Fruit fly (Drosophila melanogaster) whole organism, embryonic: ENCODE results near the gene CG10970.

Source experiments
- Aef1 ChIP-seq: fragments of 200-800 bp; sonication (Bioruptor generic); IDR thresholded peaks from 3 replicates; pipeline ENCODE4 v1.3.6; 2022; ENCODE audit warnings: missing biosample characterization, missing genetic modification characterization
- Atf3 ChIP-seq: fragments of 200-800 bp; sonication (Bioruptor generic); optimal IDR thresholded peaks from 3 replicates; lab custom pipeline; 2016; ENCODE audit warnings: missing biosample characterization, missing genetic modification characterization
- Awh ChIP-seq: fragments of 200-800 bp; sonication (Bioruptor generic); IDR thresholded peaks from 2 replicates; pipeline ENCODE4, ENCODE4 v1.3.6; 2022; ENCODE audit warnings: missing biosample characterization, missing genetic modification characterization
- Bgb ChIP-seq: fragments of 200-800 bp; sonication (Bioruptor generic); IDR thresholded peaks from 2 replicates; pipeline ENCODE4 v1.3.6; 2022; ENCODE audit warnings: missing biosample characterization, missing genetic modification characterization; ENCODE audit not compliant: partially characterized antibody
- Blimp-1 ChIP-seq: fragments of 200-800 bp; sonication (Bioruptor generic); optimal IDR thresholded peaks from 3 replicates; lab custom pipeline; 2018; ENCODE audit warnings: missing biosample characterization, missing genetic modification characterization, mild to moderate bottlenecking, moderate library complexity, missing genetic modification reagents
- BtbVII ChIP-seq: fragments of 200-800 bp; sonication (Bioruptor generic); optimal IDR thresholded peaks from 3 replicates; lab custom pipeline; 2017; ENCODE audit warnings: missing biosample characterization, mild to moderate bottlenecking, missing genetic modification characterization
- CG11504 ChIP-seq: fragments of 200-800 bp; sonication (Bioruptor generic); optimal IDR thresholded peaks from 3 replicates; lab custom pipeline; 2019; ENCODE audit warnings: missing biosample characterization, mild to moderate bottlenecking, missing genetic modification characterization, moderate library complexity
- CG13123 ChIP-seq: fragments of 200-800 bp; sonication (Bioruptor generic); optimal IDR thresholded peaks from 2 replicates; lab custom pipeline; 2016; ENCODE audit warnings: missing biosample characterization, missing genetic modification characterization
- CG13424 ChIP-seq: fragments of 200-800 bp; sonication (Bioruptor generic); optimal IDR thresholded peaks from 2 replicates; lab custom pipeline; 2019; ENCODE audit warnings: missing biosample characterization, mild to moderate bottlenecking, missing genetic modification characterization, moderate library complexity
- CG15269 ChIP-seq: fragments of 200-800 bp; sonication (Bioruptor generic); optimal IDR thresholded peaks from 2 replicates; lab custom pipeline; 2018; ENCODE audit warnings: missing biosample characterization, mild to moderate bottlenecking, missing genetic modification characterization, moderate library complexity
- CG1529 ChIP-seq: fragments of 200-800 bp; sonication (Bioruptor generic); optimal IDR thresholded peaks from 3 replicates; lab custom pipeline; 2018; ENCODE audit warnings: missing biosample characterization, missing genetic modification characterization
- CG15601 ChIP-seq: fragments of 200-800 bp; sonication (Bioruptor generic); optimal IDR thresholded peaks from 3 replicates; lab custom pipeline; 2019; ENCODE audit warnings: missing biosample characterization, mild to moderate bottlenecking, missing genetic modification characterization, moderate library complexity
- CG1647 ChIP-seq: fragments of 200-800 bp; sonication (Bioruptor generic); optimal IDR thresholded peaks from 3 replicates; lab custom pipeline; 2016; ENCODE audit warnings: missing biosample characterization, missing genetic modification characterization
- CG17361 ChIP-seq: fragments of 200-800 bp; sonication (Bioruptor generic); IDR thresholded peaks from 3 replicates; pipeline ENCODE4 v1.3.6; 2022; ENCODE audit warnings: missing biosample characterization, missing genetic modification characterization
- CG17385 ChIP-seq: fragments of 200-800 bp; sonication (Bioruptor generic); optimal IDR thresholded peaks from 3 replicates; lab custom pipeline; 2018; ENCODE audit warnings: missing biosample characterization, mild to moderate bottlenecking, missing genetic modification characterization
- CG2678 ChIP-seq: fragments of 200-800 bp; sonication (Bioruptor generic); optimal IDR thresholded peaks from 3 replicates; lab custom pipeline; 2019; ENCODE audit warnings: missing biosample characterization, mild to moderate bottlenecking, missing genetic modification characterization, moderate library complexity
- CG30020 ChIP-seq: fragments of 200-800 bp; optimal IDR thresholded peaks from 2 replicates; lab custom pipeline; 2019; ENCODE audit warnings: missing biosample characterization, mild to moderate bottlenecking, missing genetic modification characterization, moderate library complexity
- CG30403 ChIP-seq: fragments of 200-800 bp; sonication (Bioruptor generic); optimal IDR thresholded peaks from 3 replicates; lab custom pipeline; 2016; ENCODE audit warnings: missing biosample characterization, missing genetic modification characterization
- CG4617 ChIP-seq: fragments of 200-800 bp; sonication (Bioruptor generic); optimal IDR thresholded peaks from 3 replicates; lab custom pipeline; 2016; ENCODE audit warnings: missing biosample characterization, missing genetic modification characterization, borderline replicate concordance
- CG5953 ChIP-seq: fragments of 200-800 bp; sonication (Bioruptor generic); IDR thresholded peaks from 2 replicates; pipeline ENCODE4 v1.3.6; 2022; ENCODE audit warnings: missing biosample characterization, missing genetic modification characterization
- CG7556 ChIP-seq: fragments of 200-800 bp; sonication (Bioruptor generic); optimal IDR thresholded peaks from 2 replicates; lab custom pipeline; 2017; ENCODE audit warnings: missing biosample characterization, mild to moderate bottlenecking, missing genetic modification characterization
- CG8478 ChIP-seq: fragments of >200 bp; optimal IDR thresholded peaks from 2 replicates; lab custom pipeline; 2018
- CoRest ChIP-seq: fragments of 200-800 bp; sonication (Bioruptor generic); optimal IDR thresholded peaks from 3 replicates; lab custom pipeline; 2018; ENCODE audit warnings: missing biosample characterization, mild to moderate bottlenecking, missing genetic modification characterization, moderate library complexity
- D ChIP-seq, 2 experiments: fragments of 200-800 bp in 1 of 2; fragments of >200 bp in 1 of 2; sonication (Bioruptor generic) in 1 of 2; optimal IDR thresholded peaks; 2 replicates in 1 of 2; 3 replicates in 1 of 2; lab custom pipeline; 2017; ENCODE audit warnings: mild to moderate bottlenecking in 1 of 2, missing biosample characterization in 1 of 2, missing genetic modification characterization in 1 of 2, missing genetic modification reagents in 1 of 2
- Drgx ChIP-seq: fragments of 200-800 bp; sonication (Bioruptor generic); IDR thresholded peaks from 2 replicates; pipeline ENCODE4 v1.3.6; 2022; ENCODE audit warnings: missing biosample characterization, missing genetic modification characterization
- H15 ChIP-seq: fragments of 200-800 bp; sonication (Bioruptor generic); IDR thresholded peaks from 3 replicates; pipeline ENCODE4 v1.3.6; 2022; ENCODE audit warnings: missing biosample characterization, missing genetic modification characterization
- HLH3B ChIP-seq: fragments of 200-800 bp; sonication (Bioruptor generic); IDR thresholded peaks from 2 replicates; pipeline ENCODE4 v1.3.6; 2022; ENCODE audit warnings: missing biosample characterization, missing genetic modification characterization
- HLH54F ChIP-seq: fragments of 200-800 bp; sonication (Bioruptor generic); optimal IDR thresholded peaks from 3 replicates; lab custom pipeline; 2016; ENCODE audit warnings: missing biosample characterization, missing genetic modification characterization
- Hr39 ChIP-seq: fragments of >200 bp; optimal IDR thresholded peaks from 2 replicates; lab custom pipeline; 2017
- Med ChIP-seq: fragments of 200-800 bp; sonication (Bioruptor generic); peaks from one replicate; lab custom pipeline; 2016; ENCODE audit warnings: missing biosample characterization, missing genetic modification characterization, mild to moderate bottlenecking, inconsistent platforms, moderate library complexity
- Oli ChIP-seq: fragments of 200-800 bp; sonication (Bioruptor generic); optimal IDR thresholded peaks from 2 replicates; lab custom pipeline; 2018; ENCODE audit warnings: missing biosample characterization, mild to moderate bottlenecking, missing genetic modification characterization, moderate library complexity
- Optix ChIP-seq: fragments of 200-800 bp; sonication (Bioruptor generic); IDR thresholded peaks from 3 replicates; pipeline ENCODE4 v1.3.6; 2022; ENCODE audit warnings: missing biosample characterization, missing genetic modification characterization
- Sox100B ChIP-seq: fragments of 200-800 bp; sonication (Bioruptor generic); optimal IDR thresholded peaks from 3 replicates; lab custom pipeline; 2018; ENCODE audit warnings: missing biosample characterization, mild to moderate bottlenecking, missing genetic modification characterization
- Sox102F ChIP-seq: fragments of 200-800 bp; sonication (Bioruptor generic); optimal IDR thresholded peaks from 2 replicates; lab custom pipeline; 2018; ENCODE audit warnings: missing biosample characterization, mild to moderate bottlenecking, missing genetic modification characterization, moderate library complexity
- bcd ChIP-seq: fragments of 200-800 bp; sonication (Bioruptor generic); optimal IDR thresholded peaks from 2 replicates; lab custom pipeline; 2017; ENCODE audit warnings: missing biosample characterization, mild to moderate bottlenecking, missing genetic modification characterization
- bowl ChIP-seq: fragments of 200-800 bp; sonication (Bioruptor generic); IDR thresholded peaks from 2 replicates; pipeline ENCODE4 v1.3.6; 2022; ENCODE audit warnings: missing biosample characterization, missing genetic modification characterization
- chif ChIP-seq, 2 experiments: fragments of 200-800 bp; sonication (Bioruptor generic); optimal IDR thresholded peaks; 3 replicates each; lab custom pipeline; 2016; ENCODE audit warnings: missing biosample characterization in 2 of 2, missing genetic modification characterization in 2 of 2
- dmrt99B ChIP-seq: fragments of 200-800 bp; sonication (Bioruptor generic); optimal IDR thresholded peaks from 2 replicates; lab custom pipeline; 2018; ENCODE audit warnings: missing biosample characterization, mild to moderate bottlenecking, missing genetic modification characterization, moderate library complexity
- gem ChIP-seq: fragments of 200-800 bp; sonication (Bioruptor generic); optimal IDR thresholded peaks from 2 replicates; lab custom pipeline; 2019; ENCODE audit warnings: missing biosample characterization, mild to moderate bottlenecking, missing genetic modification characterization, moderate library complexity
- ham ChIP-seq: fragments of 200-800 bp; sonication (Bioruptor generic); IDR thresholded peaks from 2 replicates; pipeline ENCODE4 v1.3.6; 2022; ENCODE audit warnings: missing biosample characterization, missing genetic modification characterization
- hb ChIP-seq: fragments of 200-800 bp; sonication (Bioruptor generic); IDR thresholded peaks from 3 replicates; pipeline ENCODE4 v1.3.6; 2022; ENCODE audit warnings: missing biosample characterization, missing genetic modification characterization; ENCODE audit not compliant: partially characterized antibody
- ind ChIP-seq: fragments of 200-800 bp; sonication (Bioruptor generic); optimal IDR thresholded peaks from 3 replicates; lab custom pipeline; 2016; ENCODE audit warnings: missing biosample characterization, missing genetic modification characterization
- jigr1 ChIP-seq: fragments of 200-800 bp; sonication (Bioruptor generic); IDR thresholded peaks from 3 replicates; pipeline ENCODE4 v1.3.6; 2022; ENCODE audit warnings: missing biosample characterization, missing genetic modification characterization
- lola ChIP-seq, 3 experiments: fragments of >200 bp in 2 of 3; fragments of 200-800 bp in 1 of 3; sonication (Bioruptor generic) in 1 of 3; optimal IDR thresholded peaks; 2 replicates each; lab custom pipeline; 2017 to 2019; ENCODE audit warnings: missing biosample characterization in 3 of 3, missing genetic modification characterization in 3 of 3, mild to moderate bottlenecking in 1 of 3, moderate library complexity in 1 of 3
- sim ChIP-seq: fragments of 200-800 bp; sonication (Bioruptor generic); IDR thresholded peaks from 2 replicates; pipeline ENCODE4 v1.3.6; 2022; ENCODE audit warnings: missing biosample characterization, missing genetic modification characterization
- sisA ChIP-seq: fragments of 200-800 bp; sonication (Bioruptor generic); IDR thresholded peaks from 2 replicates; pipeline ENCODE4 v1.3.6; 2022; ENCODE audit warnings: missing biosample characterization, missing genetic modification characterization
- slbo ChIP-seq: fragments of 200-800 bp; sonication (Bioruptor generic); IDR thresholded peaks from 2 replicates; pipeline ENCODE4 v1.3.6; 2022; ENCODE audit warnings: missing biosample characterization, missing genetic modification characterization
- vvl ChIP-seq: fragments of 200-800 bp; sonication (Bioruptor generic); IDR thresholded peaks from 2 replicates; pipeline ENCODE4 v1.3.6; 2022; ENCODE audit warnings: missing biosample characterization, missing genetic modification characterization
- zf30C ChIP-seq: fragments of 200-800 bp; sonication (Bioruptor generic); optimal IDR thresholded peaks from 3 replicates; lab custom pipeline; 2018; ENCODE audit warnings: missing biosample characterization, mild to moderate bottlenecking, missing genetic modification characterization

The CG10970 gene

dm6 chrX:9075641-9076324, 4.6 kb upstream of the CG10970 start (continued):
- TF ChIP-seq CG17385 (GFP tag; lab: Kevin White, UChicago) = peak; percentile 30
- TF ChIP-seq CG1647 = no peak
- TF ChIP-seq CG7556 (GFP tag; lab: Kevin White, UChicago) = peak; percentile 18
- peak in 1 of 2 experiments; percentile 16 for TF ChIP-seq chif (GFP tag; optimal IDR thresholded peaks at IDR 0.05; lab: Kevin White, UChicago)
- no peak for TF ChIP-seq slbo (GFP tag; lab: Robert Waterston, UW)
- TF ChIP-seq Drgx (GFP tag; lab: Robert Waterston, UW) = peak; percentile 41; the same call in 1 of the 2 replicates
- no peak for TF ChIP-seq hb (GFP tag; lab: Robert Waterston, UW)
- peak; percentile 16 for TF ChIP-seq Oli
- TF ChIP-seq ham = no peak
- no peak for TF ChIP-seq Hr39 (lab: Kevin White, UChicago)
- TF ChIP-seq CoRest (tag; lab: Kevin White, UChicago) = peak; percentile 15
- no peak for TF ChIP-seq sim
- no peak for TF ChIP-seq CG4617 (GFP tag; lab: Kevin White, UChicago)
- TF ChIP-seq dmrt99B (tag; lab: Kevin White, UChicago) = peak; percentile 61
- peak; percentile 57 for TF ChIP-seq Sox100B (GFP tag; lab: Kevin White, UChicago)
- peak; percentile 26 for TF ChIP-seq Blimp-1 (GFP tag; lab: Kevin White, UChicago)
- no peak; the same call in 1 of the 2 replicates for TF ChIP-seq HLH3B
- TF ChIP-seq CG2678 (tag; lab: Kevin White, UChicago) = peak; percentile 35
- TF ChIP-seq CG13123 (GFP tag; lab: Kevin White, UChicago) = no peak
- peak; percentile 33 for TF ChIP-seq Sox102F
- no peak for TF ChIP-seq CG15601 (tag; lab: Kevin White, UChicago)
- TF ChIP-seq CG15269 (tag; lab: Kevin White, UChicago) = peak; percentile 5
- no peak for TF ChIP-seq zf30C
- TF ChIP-seq CG1529 = no peak
- TF ChIP-seq jigr1 (GFP tag; lab: Robert Waterston, UW) = no peak
- TF ChIP-seq CG30020 (tag; lab: Kevin White, UChicago) = no peak
- TF ChIP-seq H15 (GFP tag; lab: Robert Waterston, UW) = no peak
- TF ChIP-seq CG17361 = peak; percentile 50; the same call in 1 of the 3 replicates
- peak; percentile 51 for TF ChIP-seq Atf3 (GFP tag; lab: Kevin White, UChicago)
- peak; percentile 52 for TF ChIP-seq CG11504
- TF ChIP-seq Bgb (GFP tag; lab: Robert Waterston, UW) = no peak
- TF ChIP-seq Med (GFP tag; lab: Kevin White, UChicago) = peak; percentile 73
- TF ChIP-seq D (optimal IDR thresholded peaks at IDR 0.05; lab: Kevin White, UChicago) = no peak
- TF ChIP-seq D (GFP tag; optimal IDR thresholded peaks at IDR 0.05; lab: Kevin White, UChicago) = peak; percentile 22
- no peak for TF ChIP-seq HLH54F (GFP tag; lab: Kevin White, UChicago)
- TF ChIP-seq vvl (GFP tag; lab: Robert Waterston, UW) = 0 out of 2 replicates have a peak, but pooled peaks have one; percentile 10
- 0 out of 2 replicates have a peak, but pooled peaks have one; percentile 10 for TF ChIP-seq sisA
- peak; percentile 34 for TF ChIP-seq CG13424 (tag; lab: Kevin White, UChicago)
- TF ChIP-seq bowl (GFP tag; lab: Robert Waterston, UW) = no peak
- TF ChIP-seq BtbVII = no peak
- peak; percentile 7 for TF ChIP-seq ind (GFP tag; lab: Kevin White, UChicago)
- peak; percentile 30 for TF ChIP-seq gem (tag; lab: Kevin White, UChicago)
- no peak for TF ChIP-seq CG8478 (lab: Kevin White, UChicago)
- no peak for TF ChIP-seq Aef1
- TF ChIP-seq CG30403 = peak; percentile 32
- TF ChIP-seq lola (GFP tag; optimal IDR thresholded peaks at IDR 0.05; lab: Kevin White, UChicago) = no peak
- TF ChIP-seq Awh (GFP tag; lab: Robert Waterston, UW) = no peak
- TF ChIP-seq Optix (GFP tag; lab: Robert Waterston, UW) = no peak
- TF ChIP-seq bcd = no peak
- TF ChIP-seq CG5953 (GFP tag; lab: Robert Waterston, UW) = no peak
